Fruit fly (Drosophila melanogaster) whole organism, adult: ENCODE measurements around the gene vir-1.

Experiments used
- CG11617 ChIP-seq: fragments of 200-800 bp; sonication (Bioruptor generic); optimal IDR thresholded peaks from 2 replicates; lab custom pipeline; 2017; ENCODE audit warnings: mild to moderate bottlenecking, missing biosample characterization, missing genetic modification reagents, missing genetic modification characterization
- CG12768 ChIP-seq: fragments of 200-800 bp; sonication (Bioruptor generic); optimal IDR thresholded peaks from 2 replicates; lab custom pipeline; 2017; ENCODE audit warnings: missing biosample characterization, missing genetic modification characterization, mild to moderate bottlenecking, moderate library complexity, missing genetic modification reagents
- CG14711 ChIP-seq: fragments of 200-800 bp; sonication (Bioruptor generic); optimal IDR thresholded peaks from 2 replicates; lab custom pipeline; 2018; ENCODE audit warnings: missing biosample characterization, mild to moderate bottlenecking, missing genetic modification characterization, moderate library complexity
- CG1620 ChIP-seq: fragments of 200-800 bp; sonication (Bioruptor generic); optimal IDR thresholded peaks from 2 replicates; lab custom pipeline; 2016; ENCODE audit warnings: missing biosample characterization, missing genetic modification characterization
- CG33017 ChIP-seq: fragments of 200-800 bp; sonication (Bioruptor generic); optimal IDR thresholded peaks from 2 replicates; lab custom pipeline; 2018; ENCODE audit warnings: missing biosample characterization, mild to moderate bottlenecking, missing genetic modification characterization, moderate library complexity
- CG5204 ChIP-seq: fragments of 200-800 bp; sonication (Bioruptor generic); optimal IDR thresholded peaks from 2 replicates; lab custom pipeline; 2016; ENCODE audit warnings: missing biosample characterization, missing genetic modification characterization
- CG7045 ChIP-seq: fragments of 200-800 bp; sonication (Bioruptor generic); optimal IDR thresholded peaks from 2 replicates; lab custom pipeline; 2017; ENCODE audit warnings: missing biosample characterization, mild to moderate bottlenecking, missing genetic modification characterization
- CG7101 ChIP-seq: fragments of 200-800 bp; sonication (Bioruptor generic); optimal IDR thresholded peaks from 2 replicates; lab custom pipeline; 2018; ENCODE audit warnings: missing biosample characterization, mild to moderate bottlenecking, missing genetic modification characterization, moderate library complexity
- Clk ChIP-seq: fragments of 200-800 bp; sonication (Bioruptor generic); optimal IDR thresholded peaks from 2 replicates; lab custom pipeline; 2017; ENCODE audit warnings: missing biosample characterization, missing genetic modification characterization
- Crg-1 ChIP-seq: fragments of 200-800 bp; sonication (Bioruptor generic); optimal IDR thresholded peaks from 2 replicates; lab custom pipeline; 2016; ENCODE audit warnings: missing biosample characterization, missing genetic modification characterization
- Hr96 ChIP-seq: fragments of 200-800 bp; sonication (Bioruptor generic); optimal IDR thresholded peaks from 2 replicates; lab custom pipeline; 2016; ENCODE audit warnings: missing biosample characterization, missing genetic modification characterization
- Mnt ChIP-seq: fragments of 200-800 bp; sonication (Bioruptor generic); optimal IDR thresholded peaks from 2 replicates; lab custom pipeline; 2016; ENCODE audit warnings: missing biosample characterization, mild to moderate bottlenecking, missing genetic modification characterization
- bab1 ChIP-seq: fragments of 200-800 bp; sonication (Bioruptor generic); optimal IDR thresholded peaks from 3 replicates; lab custom pipeline; 2019; ENCODE audit warnings: missing biosample characterization, mild to moderate bottlenecking, missing genetic modification characterization, moderate library complexity
- cic ChIP-seq: fragments of 200-800 bp; sonication (Bioruptor generic); optimal IDR thresholded peaks from 2 replicates; lab custom pipeline; 2017; ENCODE audit warnings: missing biosample characterization, mild to moderate bottlenecking, missing genetic modification characterization, moderate library complexity
- cnc ChIP-seq, 2 experiments: fragments of >200 bp; optimal IDR thresholded peaks; 2 replicates each; lab custom pipeline; 2017
- kay ChIP-seq: fragments of 200-800 bp; sonication (Bioruptor generic); peaks from one replicate; lab custom pipeline; 2016; ENCODE audit warnings: missing biosample characterization, missing genetic modification characterization, borderline replicate concordance
- ovo ChIP-seq: fragments of 200-800 bp; sonication (Bioruptor generic); optimal IDR thresholded peaks from 2 replicates; lab custom pipeline; 2016; ENCODE audit warnings: missing biosample characterization, missing genetic modification characterization
- pad ChIP-seq: fragments of 200-800 bp; sonication (Bioruptor generic); optimal IDR thresholded peaks from 3 replicates; lab custom pipeline; 2017; ENCODE audit warnings: missing biosample characterization, missing genetic modification characterization, mild to moderate bottlenecking, moderate library complexity, missing genetic modification reagents
- tj ChIP-seq: fragments of 200-800 bp; sonication (Bioruptor generic); optimal IDR thresholded peaks from 3 replicates; lab custom pipeline; 2017; ENCODE audit warnings: missing biosample characterization, mild to moderate bottlenecking, missing genetic modification characterization, moderate library complexity
- toe ChIP-seq: fragments of 200-800 bp; sonication (Bioruptor generic); optimal IDR thresholded peaks from 2 replicates; lab custom pipeline; 2016; ENCODE audit warnings: missing biosample characterization, missing genetic modification characterization

vir-1 gene

DNA sequence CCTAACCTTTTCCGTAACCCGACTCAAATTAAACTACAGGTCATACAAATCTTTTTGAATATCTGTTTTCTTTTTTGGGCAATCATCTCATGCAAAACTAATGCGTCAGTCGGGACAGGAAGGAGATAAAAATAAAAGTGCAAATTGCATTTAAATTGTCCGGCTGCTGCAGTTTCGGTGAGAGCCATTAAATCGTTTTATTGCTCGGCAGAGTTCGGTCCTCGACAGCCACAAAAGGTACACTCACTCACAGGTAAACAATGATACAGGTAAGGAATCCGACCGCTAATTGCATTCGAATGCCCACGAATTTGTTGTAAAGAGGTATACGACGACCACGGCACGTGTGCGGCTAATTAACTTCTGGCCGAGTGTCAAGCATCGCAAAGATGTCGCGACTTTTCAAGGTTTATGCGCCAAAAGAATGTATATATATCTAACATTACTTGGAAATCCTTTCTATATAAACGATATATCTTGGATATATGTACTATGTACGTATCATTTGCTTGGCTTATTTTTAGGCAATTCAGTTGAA, 43.3 kb upstream of the vir-1 start:
- TF ChIP-seq tj (GFP tag; lab: Kevin White, UChicago) (no peak), cnc (optimal IDR thresholded peaks at IDR 0.05; lab: Kevin White, UChicago) (no peak), Crg-1 (GFP tag; lab: Kevin White, UChicago) (no peak), CG1620 (GFP tag; lab: Kevin White, UChicago) (no peak), ovo (no peak), CG12768 (GFP tag; lab: Kevin White, UChicago) (no peak), kay (GFP tag; lab: Kevin White, UChicago) (no peak), Clk (GFP tag; lab: Kevin White, UChicago) (no peak)

DNA sequence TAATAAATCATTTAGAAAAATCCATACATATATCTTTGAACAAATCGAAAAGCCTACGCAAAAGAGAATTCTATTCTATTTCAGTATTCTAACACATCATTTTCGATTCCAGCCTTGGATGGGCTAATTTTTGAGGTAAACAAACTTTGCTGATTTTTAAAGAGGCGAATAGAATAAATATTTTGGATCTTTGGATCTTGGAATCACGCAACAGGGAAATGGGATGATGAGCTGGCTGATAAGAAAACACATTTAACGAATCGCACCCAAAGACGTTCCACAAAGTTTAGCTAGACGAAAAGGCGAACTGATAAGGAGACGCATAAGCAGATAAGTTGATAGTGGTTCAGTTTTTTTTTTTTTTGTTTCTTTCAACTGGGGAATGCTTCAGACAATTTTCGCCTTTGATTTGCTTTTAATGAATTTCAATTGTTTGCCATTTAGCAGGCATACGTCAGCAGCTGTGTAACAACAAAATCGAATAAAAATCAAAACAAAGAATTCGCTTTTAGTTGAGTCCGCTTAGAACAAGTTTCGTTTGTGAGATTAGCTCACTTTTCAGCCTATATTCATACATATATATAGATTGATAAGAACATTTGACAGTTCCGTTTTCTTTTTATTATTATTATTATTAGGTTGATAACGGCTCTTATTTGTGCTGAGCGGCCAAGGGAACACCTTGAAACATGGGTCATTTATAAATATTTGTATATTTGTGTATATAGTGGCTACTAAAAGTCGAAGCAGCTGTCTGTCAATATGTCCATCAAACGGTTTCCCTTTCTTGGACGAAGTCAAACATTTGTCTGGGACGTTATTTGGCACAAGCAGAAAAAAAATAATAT, 42.1 kb upstream of the vir-1 start:
- TF ChIP-seq kay (GFP tag; lab: Kevin White, UChicago) (peak; percentile 29), CG14711 (tag; lab: Kevin White, UChicago) (no peak), pad (GFP tag; lab: Kevin White, UChicago) (no peak), cic (GFP tag; lab: Kevin White, UChicago) (peak; percentile 1)

DNA sequence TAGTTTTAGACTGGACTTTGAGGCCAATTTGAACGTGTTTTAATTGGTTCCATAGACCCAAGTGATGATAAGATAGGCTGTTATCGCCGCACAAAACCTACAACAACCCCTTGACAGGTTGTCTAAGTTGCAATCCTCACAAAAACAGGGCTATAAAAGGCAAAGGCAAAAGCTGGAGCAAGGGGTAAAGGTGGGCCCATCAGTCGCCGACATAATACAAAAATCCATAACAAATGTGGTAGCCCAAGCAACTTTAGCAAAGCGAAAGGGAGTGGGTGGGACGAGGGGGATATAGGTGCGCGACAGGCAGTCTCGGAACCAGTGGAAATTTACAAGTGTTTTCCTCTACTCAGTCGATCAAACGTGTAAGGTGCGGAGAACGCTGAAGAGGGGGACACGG, 40.8 kb upstream of the vir-1 start:
- TF ChIP-seq cnc (optimal IDR thresholded peaks at IDR 0.05; lab: Kevin White, UChicago) (no peak), cic (GFP tag; lab: Kevin White, UChicago) (peak; percentile 74), tj (GFP tag; lab: Kevin White, UChicago) (peak; percentile 43), CG7101 (tag; lab: Kevin White, UChicago) (no peak), CG12768 (GFP tag; lab: Kevin White, UChicago) (peak; percentile 57), kay (GFP tag; lab: Kevin White, UChicago) (no peak), CG5204 (GFP tag; lab: Kevin White, UChicago) (no peak), CG14711 (tag; lab: Kevin White, UChicago) (no peak), ovo (no peak), Mnt (GFP tag; lab: Kevin White, UChicago) (peak; percentile 55), toe (GFP tag; lab: Kevin White, UChicago) (no peak), pad (GFP tag; lab: Kevin White, UChicago) (no peak)

DNA sequence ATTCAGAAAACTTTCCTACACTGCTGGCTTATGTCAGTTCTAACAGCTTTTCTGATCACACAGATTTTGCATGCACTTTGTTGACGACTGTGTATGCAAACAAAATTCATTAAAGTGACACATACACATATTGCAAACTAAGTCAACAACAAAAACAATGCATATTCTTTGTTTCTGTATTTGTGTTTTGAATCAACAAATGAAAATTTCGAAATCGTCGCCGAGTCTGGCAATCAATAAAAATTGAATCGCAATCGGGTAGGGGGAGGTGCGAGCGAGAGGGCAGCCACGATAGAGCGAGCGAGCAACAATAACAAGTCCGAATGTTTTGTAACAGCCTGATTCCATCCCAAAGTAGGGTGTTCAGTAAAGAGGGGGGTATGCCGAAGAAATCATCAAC, 39.8 kb upstream of the vir-1 start:
- peak; percentile 51 for TF ChIP-seq ovo
- peak; percentile 24 for TF ChIP-seq CG33017 (tag; lab: Kevin White, UChicago)
- peak; percentile 65 for TF ChIP-seq cic (GFP tag; lab: Kevin White, UChicago)
- no peak for TF ChIP-seq toe (GFP tag; lab: Kevin White, UChicago)
- TF ChIP-seq CG5204 (GFP tag; lab: Kevin White, UChicago) = no peak
- no peak for TF ChIP-seq CG7045 (GFP tag; lab: Kevin White, UChicago)
- peak; percentile 42 for TF ChIP-seq CG14711 (tag; lab: Kevin White, UChicago)
- TF ChIP-seq kay (GFP tag; lab: Kevin White, UChicago) = no peak
- TF ChIP-seq Crg-1 (GFP tag; lab: Kevin White, UChicago) = peak; percentile 26
- peak; percentile 53 for TF ChIP-seq CG7101 (tag; lab: Kevin White, UChicago)
- TF ChIP-seq Hr96 (GFP tag; lab: Kevin White, UChicago) = no peak
- peak; percentile 41 for TF ChIP-seq Mnt (GFP tag; lab: Kevin White, UChicago)
- TF ChIP-seq pad (GFP tag; lab: Kevin White, UChicago) = peak; percentile 33
- TF ChIP-seq CG12768 (GFP tag; lab: Kevin White, UChicago) = no peak
- peak; percentile 10 for TF ChIP-seq CG11617 (GFP tag; lab: Kevin White, UChicago)
- TF ChIP-seq tj (GFP tag; lab: Kevin White, UChicago) = no peak
- no peak for TF ChIP-seq Clk (GFP tag; lab: Kevin White, UChicago)
- no peak for TF ChIP-seq CG1620 (GFP tag; lab: Kevin White, UChicago)
- TF ChIP-seq cnc (optimal IDR thresholded peaks at IDR 0.05; lab: Kevin White, UChicago) = no peak
- TF ChIP-seq bab1 = no peak

DNA sequence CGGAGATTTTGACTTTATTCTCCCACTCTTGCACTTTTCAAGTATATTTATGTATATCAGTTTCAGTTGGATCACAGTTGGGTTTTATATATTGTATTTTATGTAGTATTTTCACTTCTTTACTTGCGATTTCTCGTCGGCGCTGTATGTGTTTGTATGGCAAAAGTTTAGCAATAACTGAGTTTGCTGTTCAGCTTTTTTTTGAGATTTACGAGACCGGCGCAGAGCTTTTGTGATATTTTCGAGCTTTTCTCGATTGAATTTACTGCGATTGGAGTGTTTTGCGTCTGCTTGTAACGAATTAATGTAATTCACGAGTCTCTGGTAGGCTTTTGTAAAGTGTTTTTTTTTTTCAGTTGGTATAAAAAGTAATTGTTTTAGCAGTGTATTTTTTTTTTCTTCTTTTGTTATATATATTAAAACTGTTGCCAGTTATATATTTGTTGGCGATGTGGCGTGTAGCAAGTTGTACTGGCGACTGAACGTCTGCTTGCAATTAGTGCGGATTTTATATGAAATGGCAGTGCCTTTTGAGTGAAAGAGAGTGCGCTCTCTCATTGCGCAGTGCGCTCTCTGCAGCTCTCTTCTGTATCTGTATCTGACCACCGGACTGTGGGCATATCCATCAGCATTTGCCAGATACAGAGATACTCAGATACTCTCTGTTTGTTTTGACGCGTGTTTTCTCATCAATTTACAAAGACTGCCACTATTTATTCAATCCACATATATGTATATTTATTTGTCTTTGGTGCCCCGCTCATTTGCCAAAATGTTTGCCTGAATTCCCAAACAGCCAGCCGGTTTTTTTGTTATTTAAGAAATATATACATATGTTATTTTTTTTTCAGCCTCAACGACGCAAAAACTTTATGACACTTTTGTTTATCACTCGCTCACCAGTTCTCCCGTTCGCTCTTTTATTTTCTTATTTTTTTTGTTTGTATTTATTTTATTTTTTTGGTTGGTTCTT, 37.8 kb upstream of the vir-1 start:
- TF ChIP-seq tj (GFP tag; lab: Kevin White, UChicago) = no peak
- TF ChIP-seq CG7101 (tag; lab: Kevin White, UChicago) = peak; percentile 82
- TF ChIP-seq CG12768 (GFP tag; lab: Kevin White, UChicago) = peak; percentile 89
- peak; percentile 61 for TF ChIP-seq CG14711 (tag; lab: Kevin White, UChicago)
- peak; percentile 67 for TF ChIP-seq CG5204 (GFP tag; lab: Kevin White, UChicago)
- TF ChIP-seq CG11617 (GFP tag; lab: Kevin White, UChicago) = peak; percentile 67
- TF ChIP-seq Hr96 (GFP tag; lab: Kevin White, UChicago) = peak; percentile 50
- TF ChIP-seq bab1 = peak; percentile 44
- TF ChIP-seq pad (GFP tag; lab: Kevin White, UChicago) = peak; percentile 66
- peak; percentile 89 for TF ChIP-seq Crg-1 (GFP tag; lab: Kevin White, UChicago)
- TF ChIP-seq kay (GFP tag; lab: Kevin White, UChicago) = peak; percentile 97
- TF ChIP-seq cnc (optimal IDR thresholded peaks at IDR 0.05; lab: Kevin White, UChicago) = no peak
- TF ChIP-seq CG7045 (GFP tag; lab: Kevin White, UChicago) = peak; percentile 77
- TF ChIP-seq ovo = peak; percentile 83
- TF ChIP-seq CG1620 (GFP tag; lab: Kevin White, UChicago) = peak; percentile 53
- peak; percentile 4 for TF ChIP-seq Clk (GFP tag; lab: Kevin White, UChicago)
- TF ChIP-seq toe (GFP tag; lab: Kevin White, UChicago) = peak; percentile 34
- TF ChIP-seq Mnt (GFP tag; lab: Kevin White, UChicago) = peak; percentile 70
- TF ChIP-seq CG33017 (tag; lab: Kevin White, UChicago) = peak; percentile 84
- TF ChIP-seq cic (GFP tag; lab: Kevin White, UChicago) = peak; percentile 82
